Worm (Caenorhabditis elegans): ENCODE data around the gene eif-2Bgamma.

The eif-2Bgamma gene

DNA sequence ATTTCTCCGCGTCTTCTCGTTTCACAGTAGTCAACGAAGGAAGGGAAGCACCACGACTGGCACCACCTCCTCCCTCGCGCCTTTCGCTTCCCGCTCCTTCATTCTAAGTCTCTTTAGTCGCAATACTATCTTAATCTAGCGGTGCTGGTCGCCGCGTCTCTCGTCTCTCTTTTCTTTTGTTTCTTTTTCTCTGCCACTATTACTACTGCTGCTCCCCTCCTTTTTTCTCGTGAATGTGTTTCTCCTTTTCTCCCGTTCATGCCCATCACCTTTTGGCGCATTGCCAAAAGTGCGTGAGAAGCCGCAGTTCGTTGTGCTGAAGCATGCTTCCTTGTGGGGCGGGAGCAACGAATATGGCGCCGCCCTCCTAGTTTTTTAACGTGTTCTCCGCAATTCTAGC is 41.0 kb downstream of the eif-2Bgamma start (continued):
- TF ChIP-seq dpl-1 (GFP tag; optimal IDR thresholded peaks at IDR 0.05) (peak; percentile 46), fkh-10 (GFP tag; optimal IDR thresholded peaks at IDR 0.05) (peak; percentile 42), pqm-1 (tag; optimal IDR thresholded peaks at IDR 0.05) (peak; percentile 68), mep-1 (tag; optimal IDR thresholded peaks at IDR 0.05) (peak; percentile 91), tag-97 (GFP tag; IDR thresholded peaks at IDR 0.05) (no peak), nhr-111 (GFP tag; optimal IDR thresholded peaks at IDR 0.05) (no peak), dmd-9 (GFP tag; IDR thresholded peaks at IDR 0.05) (no peak), hif-1 (tag; optimal IDR thresholded peaks at IDR 0.05) (peak; percentile 18 to 74), mes-2 (tag; optimal IDR thresholded peaks at IDR 0.05; ENCODE audit: poor library complexity, severe bottlenecking) (peak; percentile 83), dmd-6 (GFP tag; IDR thresholded peaks at IDR 0.05) (peak; percentile 83), nhr-25 (tag; optimal IDR thresholded peaks at IDR 0.05; ENCODE audit: borderline replicate concordance, insufficient read depth) (peak; percentile 14), ZK546.5 (tag; optimal IDR thresholded peaks at IDR 0.05) (no peak), mdl-1 (tag; optimal IDR thresholded peaks at IDR 0.05) (peak; percentile 61 to 91), lsy-2 (tag; optimal IDR thresholded peaks at IDR 0.05) (peak; percentile 46 to 79), mxl-2 (GFP tag; conservative IDR thresholded peaks at IDR 0.05) (no peak), lin-29 (GFP tag; IDR thresholded peaks at IDR 0.05) (no peak), tra-1 (GFP tag; IDR thresholded peaks at IDR 0.05) (peak; percentile 82), daf-16 (GFP tag; optimal IDR thresholded peaks at IDR 0.05) (peak; percentile 18 to 40), daf-16 (tag; optimal IDR thresholded peaks at IDR 0.05) (peak; percentile 69), egl-43 (GFP tag; IDR thresholded peaks at IDR 0.05) (peak; percentile 37; the same call in 1 of the 2 replicates), ceh-32 (tag; optimal IDR thresholded peaks at IDR 0.05; ENCODE audit: poor library complexity) (peak; percentile 0), nhr-28 (tag; optimal IDR thresholded peaks at IDR 0.05) (peak; percentile 70), Y75B8A.6 (GFP tag; IDR thresholded peaks at IDR 0.05) (no peak), ama-1 (optimal IDR thresholded peaks at IDR 0.05) (no peak), nhr-10 (tag; optimal IDR thresholded peaks at IDR 0.05) (peak; percentile 40), saeg-2 (GFP tag; IDR thresholded peaks at IDR 0.05) (no peak), madf-9 (GFP tag; conservative IDR thresholded peaks at IDR 0.05) (peak; percentile 31; the same call in 1 of the 2 replicates), lin-13 (GFP tag; optimal IDR thresholded peaks at IDR 0.05) (peak; percentile 56), ceh-62 (tag; optimal IDR thresholded peaks at IDR 0.05) (no peak), daf-8 (GFP tag; IDR thresholded peaks at IDR 0.05) (no peak), lin-38 (GFP tag; IDR thresholded peaks at IDR 0.05) (peak; percentile 41)

- peak; percentile 81 for TF ChIP-seq madf-9 (GFP tag; conservative IDR thresholded peaks at IDR 0.05)
- no peak for TF ChIP-seq lin-38 (GFP tag; IDR thresholded peaks at IDR 0.05)
These were observed 41.4 kb downstream of the eif-2Bgamma start for ce11 chrII:6926054-6926453.

ce11 chrII:6923792-6924191 is 43.7 kb downstream of the eif-2Bgamma start:
- TF ChIP-seq F37D6.2 (tag; optimal IDR thresholded peaks at IDR 0.05) = no peak
- no peak for TF ChIP-seq nhr-10 (tag; optimal IDR thresholded peaks at IDR 0.05)
- TF ChIP-seq lin-1 (GFP tag; IDR thresholded peaks at IDR 0.05) = no peak
- no peak for TF ChIP-seq lin-29 (GFP tag; IDR thresholded peaks at IDR 0.05)
- no peak for TF ChIP-seq vab-7 (GFP tag; IDR thresholded peaks at IDR 0.05)
- no peak for TF ChIP-seq daf-12 (tag; optimal IDR thresholded peaks at IDR 0.05)
- TF ChIP-seq saeg-2 (GFP tag; IDR thresholded peaks at IDR 0.05) = no peak
- no peak for TF ChIP-seq nhr-25 (tag; optimal IDR thresholded peaks at IDR 0.05; ENCODE audit: borderline replicate concordance, insufficient read depth)
- no peak for TF ChIP-seq egl-43 (GFP tag; IDR thresholded peaks at IDR 0.05)
- TF ChIP-seq sdz-12 (GFP tag; optimal IDR thresholded peaks at IDR 0.05) = no peak
- TF ChIP-seq pqm-1 (tag; optimal IDR thresholded peaks at IDR 0.05) = no peak
- no peak for TF ChIP-seq hlh-30 (tag; optimal IDR thresholded peaks at IDR 0.05; ENCODE audit: insufficient read depth)
- TF ChIP-seq R02D3.7 (tag; optimal IDR thresholded peaks at IDR 0.05) = no peak
- no peak for TF ChIP-seq zag-1 (tag; optimal IDR thresholded peaks at IDR 0.05)
- no peak for TF ChIP-seq hmg-1.1 (GFP tag; IDR thresholded peaks at IDR 0.05)
- TF ChIP-seq dmd-8 (GFP tag; IDR thresholded peaks at IDR 0.05) = no peak
- TF ChIP-seq php-3 (GFP tag; IDR thresholded peaks at IDR 0.05) = no peak
- no peak for TF ChIP-seq lin-13 (GFP tag; optimal IDR thresholded peaks at IDR 0.05)
- no peak for TF ChIP-seq lin-38 (GFP tag; IDR thresholded peaks at IDR 0.05)
